Worm (Caenorhabditis elegans) whole organism, L1 larva: ENCODE results near the gene kbp-1.

ENCODE experiments used
- elt-2 ChIP-seq: sonication (generic microtip); optimal IDR thresholded peaks from 2 replicates; lab custom pipeline; 2016; ENCODE audit warnings: missing genetic modification characterization, mild to moderate bottlenecking, inconsistent platforms, missing compliant biosample characterization, missing genetic modification reagents
- lin-35 ChIP-seq, 2 experiments: fragments of 150-350 bp; optimal IDR thresholded peaks; 2 replicates each; lab custom pipeline; 2014; ENCODE audit warnings: missing biosample characterization in 2 of 2, missing genetic modification characterization in 2 of 2, missing genetic modification reagents in 2 of 2
- mdl-1 ChIP-seq, 2 experiments: fragments of 150-350 bp; optimal IDR thresholded peaks; 2 replicates each; lab custom pipeline; 2014 to 2017; ENCODE audit warnings: missing biosample characterization in 2 of 2, missing genetic modification characterization in 2 of 2, inconsistent platforms in 1 of 2
- nhr-19 ChIP-seq: fragments of 200-800 bp; sonication (Bioruptor generic); conservative IDR thresholded peaks from 2 replicates; pipeline ENCODE4 v1.3.6; 2022; ENCODE audit warnings: missing genetic modification characterization, missing compliant biosample characterization
- sox-4 ChIP-seq: sonication (generic microtip); optimal IDR thresholded peaks from 2 replicates; lab custom pipeline; 2016; ENCODE audit warnings: missing genetic modification characterization, missing compliant biosample characterization

ce11 chrIII:6906409-6906808 lies 37.0 kb downstream of the kbp-1 start, which contains the start of gene T07E3.2:
- TF ChIP-seq mdl-1 (tag; optimal IDR thresholded peaks at IDR 0.05; lab: Kevin White, UChicago): no peak
- no peak for TF ChIP-seq lin-35 (GFP tag; optimal IDR thresholded peaks at IDR 0.05; lab: Kevin White, UChicago)
- TF ChIP-seq sox-4: no peak
- TF ChIP-seq nhr-19: no peak
- TF ChIP-seq elt-2 (tag; lab: Kevin White, UChicago): no peak
